Fruit fly (Drosophila melanogaster): ENCODE measurements around the gene Klc.
A peak's percentile ranks its signal among the peaks of the same experiment; 100 is the strongest.

Gene Klc

DNA sequence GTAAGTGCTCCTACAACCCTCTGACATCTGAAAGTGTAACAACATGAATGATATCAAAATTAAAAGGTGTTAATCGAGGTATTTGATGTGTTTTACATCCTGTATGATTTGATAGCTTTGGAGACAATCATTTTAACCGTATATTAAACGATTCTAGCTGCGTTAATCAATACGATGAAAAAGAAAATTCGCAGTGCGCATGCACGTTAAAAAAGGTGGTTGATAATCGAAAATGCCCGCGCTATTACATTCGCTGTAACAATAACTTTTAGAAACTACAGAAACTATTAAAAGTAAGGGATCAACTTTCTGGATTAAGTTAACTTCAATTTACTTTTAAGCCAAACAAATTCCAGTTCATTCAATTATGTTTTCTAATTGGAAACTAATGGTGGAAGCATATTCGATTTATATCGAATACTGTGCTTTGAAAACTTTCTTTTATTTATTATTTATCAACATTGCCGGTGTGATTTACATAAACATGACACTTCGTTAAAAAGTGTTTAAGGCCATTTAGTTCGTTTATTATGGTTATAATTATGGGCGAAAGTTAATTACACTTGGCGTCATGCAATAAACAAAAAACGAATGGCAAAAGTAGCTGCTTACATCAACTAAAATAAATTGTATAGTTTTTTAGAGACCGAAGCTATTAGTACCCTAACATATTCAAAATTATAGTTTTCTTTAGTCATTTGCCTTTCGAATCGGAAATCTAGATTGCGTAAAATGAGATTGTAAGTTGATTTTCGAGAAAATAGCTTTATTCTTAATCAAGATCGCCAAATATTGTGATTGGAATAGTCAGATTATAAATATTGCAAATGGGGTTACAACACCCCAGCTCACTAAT is 917 bp downstream of the Klc start:
- no peak for TF ChIP-seq CG17801 (GFP tag; optimal IDR thresholded peaks at IDR 0.05; ENCODE audit: partially characterized antibody)

DNA sequence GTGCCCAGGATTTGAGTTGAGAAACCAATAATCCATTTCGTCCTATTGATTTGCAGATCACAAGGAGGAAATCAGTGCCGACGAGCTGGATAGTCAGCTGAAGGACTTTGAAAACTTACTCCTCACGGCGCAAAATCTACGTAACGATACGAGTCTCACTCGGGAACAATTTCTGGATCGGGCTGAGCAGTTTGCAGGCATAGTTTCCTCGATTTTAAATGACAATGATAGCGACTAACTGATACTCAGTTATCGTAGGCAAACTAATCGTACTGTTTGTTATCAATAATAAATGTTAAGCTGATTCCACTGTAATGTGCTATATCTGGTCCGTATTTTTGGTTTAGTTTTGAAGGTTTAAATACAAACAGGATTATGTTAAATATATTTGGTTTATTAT is 3.6 kb downstream of the Klc start:
- TF ChIP-seq CG17801 (GFP tag; optimal IDR thresholded peaks at IDR 0.05; ENCODE audit: partially characterized antibody): no peak

DNA sequence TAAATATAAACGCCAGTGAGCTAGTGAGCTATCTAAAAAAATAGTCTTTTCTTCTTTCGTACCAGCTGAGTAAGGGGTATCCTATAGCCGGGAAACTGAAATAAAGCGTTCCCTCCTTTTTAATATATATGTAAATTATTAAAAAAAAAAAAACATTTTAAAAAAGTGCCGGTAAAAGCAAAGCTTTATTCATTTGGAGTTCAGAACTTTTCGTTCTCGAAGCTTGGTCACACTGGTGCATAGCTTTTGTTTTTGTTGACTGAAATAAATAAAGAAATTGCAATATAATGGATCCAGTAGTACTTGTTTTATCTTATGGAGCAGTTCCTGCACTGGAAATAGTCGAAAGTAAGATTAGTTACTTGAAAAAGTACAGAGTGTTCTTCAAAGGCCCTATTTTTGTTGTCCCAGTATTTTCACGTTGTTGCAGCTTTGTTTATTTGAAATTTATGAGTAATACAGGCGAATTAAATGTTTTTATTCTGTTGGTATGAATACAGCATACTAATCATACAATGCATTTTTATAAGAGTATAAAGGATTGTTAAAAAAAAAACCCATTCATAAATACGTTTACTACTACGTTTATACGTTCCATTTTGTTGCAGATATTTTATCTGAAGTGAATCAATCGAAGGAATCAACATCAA is 4.6 kb downstream of the Klc start, which contains the start of gene CG32109:
CG32109 (plus strand) TSS at position 224 of the 650 bp plus-strand sequence.
- peak; percentile 12 for TF ChIP-seq CG17801 (GFP tag; optimal IDR thresholded peaks at IDR 0.05; ENCODE audit: partially characterized antibody)

DNA sequence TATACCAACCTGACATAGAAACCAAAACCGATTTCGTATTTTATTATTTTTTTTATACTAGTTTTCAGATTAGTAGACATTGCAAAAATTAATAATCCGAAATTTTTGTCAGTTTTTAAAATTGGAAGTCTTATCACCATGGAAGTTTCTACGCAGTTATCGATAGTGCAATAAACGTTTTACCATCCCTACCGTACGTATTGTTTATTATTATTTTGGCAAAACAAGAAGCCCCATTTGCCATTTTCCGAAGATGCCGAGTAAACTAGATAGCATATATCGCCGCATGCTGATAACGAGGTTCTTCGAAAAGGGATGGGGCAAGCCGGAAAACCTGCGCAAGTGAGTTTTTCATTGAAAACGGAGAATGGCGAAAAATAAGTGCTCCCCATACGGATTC is 8.2 kb downstream of the Klc start, which contains the start of gene CG32112:
CG32112 (plus strand) TSS at position 111 of the 400 bp plus-strand sequence.
- peak; percentile 23 for TF ChIP-seq CG17801 (GFP tag; optimal IDR thresholded peaks at IDR 0.05; ENCODE audit: partially characterized antibody)

DNA sequence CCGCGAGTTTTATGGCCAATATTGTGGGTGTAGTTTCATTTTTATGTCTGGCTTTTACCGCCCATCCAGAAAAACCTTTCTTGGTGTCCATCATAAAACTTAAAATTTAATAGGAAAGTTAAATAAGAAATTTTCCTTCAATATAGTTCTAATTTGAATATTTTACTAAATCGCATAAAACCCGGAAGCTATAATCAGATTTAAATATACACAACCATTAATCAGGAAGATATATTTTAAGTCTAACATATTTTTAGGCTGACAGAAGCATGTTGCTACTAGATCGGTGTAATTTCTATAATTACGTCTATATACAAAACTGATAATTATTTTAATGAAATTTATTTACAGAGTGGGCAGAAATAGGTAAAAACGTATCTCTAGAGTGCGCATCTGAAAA is 14.1 kb downstream of the Klc start:
- TF ChIP-seq CG17801 (GFP tag; optimal IDR thresholded peaks at IDR 0.05; ENCODE audit: partially characterized antibody): no peak

DNA sequence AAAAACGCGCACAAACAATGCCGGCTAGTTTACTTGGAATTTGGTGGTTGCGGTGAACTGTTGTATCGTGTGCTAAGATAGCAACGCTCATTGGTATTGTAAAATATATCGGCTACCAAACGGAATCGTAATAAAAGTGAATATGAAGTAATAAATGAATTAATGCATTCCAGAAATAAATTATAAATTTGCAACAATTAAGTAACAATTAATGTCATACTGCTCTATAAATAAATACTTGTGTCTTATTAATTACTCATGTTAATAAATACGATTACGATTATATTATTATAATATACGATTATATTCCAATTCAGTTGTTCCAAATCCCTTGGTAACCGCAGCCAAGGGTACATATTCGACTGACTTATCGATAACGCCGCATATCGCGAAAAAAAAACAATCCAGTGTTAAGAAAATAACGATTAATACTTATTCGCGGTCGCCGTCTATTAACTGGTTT is 15.3 kb downstream of the Klc start, which contains the start of the genes SmD1 and Ptp69D:
SmD1 (minus strand) TSS at position 62 of the 463 bp plus-strand sequence.
Ptp69D (plus strand) TSS at position 396 of the 463 bp plus-strand sequence.
- TF ChIP-seq CG17801 (GFP tag; optimal IDR thresholded peaks at IDR 0.05; ENCODE audit: partially characterized antibody): no peak

DNA sequence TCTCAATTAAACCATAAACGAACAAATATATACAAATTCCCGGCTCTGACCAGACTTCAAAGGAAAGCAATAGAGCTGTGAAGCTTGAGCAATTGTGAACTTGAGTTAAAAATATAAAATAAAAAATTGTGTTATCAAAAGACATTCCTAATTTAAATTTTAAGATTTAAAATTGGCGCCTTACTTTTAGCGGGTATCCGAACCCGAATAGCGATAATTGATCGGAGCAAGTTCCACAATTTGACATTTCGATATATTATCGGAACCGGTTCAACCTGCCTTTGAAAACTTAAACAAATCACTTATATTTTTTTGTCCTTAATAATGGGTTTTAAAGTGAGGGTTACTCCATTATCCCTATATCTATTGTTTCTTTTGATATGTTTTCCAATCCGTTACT is 17.1 kb downstream of the Klc start:
- no peak for TF ChIP-seq CG17801 (GFP tag; optimal IDR thresholded peaks at IDR 0.05; ENCODE audit: partially characterized antibody)

DNA sequence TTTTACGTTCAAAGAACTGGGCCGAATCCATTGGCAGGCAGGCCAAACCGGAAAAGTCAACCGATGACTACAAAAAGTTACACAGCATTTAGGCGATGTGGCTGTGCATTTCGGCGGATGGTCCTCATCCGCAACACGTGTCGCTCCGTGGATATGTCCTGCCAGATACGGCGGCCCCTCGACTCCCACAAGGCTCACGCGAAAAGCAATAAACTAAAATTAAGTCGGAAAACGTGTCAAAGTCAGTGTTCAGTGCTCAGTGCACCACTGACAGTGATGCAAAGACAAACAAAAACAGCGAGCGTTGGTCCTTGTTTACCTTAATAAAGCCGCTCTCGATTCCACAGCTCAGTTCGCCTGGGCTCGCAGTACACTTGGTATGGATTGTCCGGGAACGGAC is 20.3 kb downstream of the Klc start:
- no peak for TF ChIP-seq CG17801 (GFP tag; optimal IDR thresholded peaks at IDR 0.05; ENCODE audit: partially characterized antibody)

DNA sequence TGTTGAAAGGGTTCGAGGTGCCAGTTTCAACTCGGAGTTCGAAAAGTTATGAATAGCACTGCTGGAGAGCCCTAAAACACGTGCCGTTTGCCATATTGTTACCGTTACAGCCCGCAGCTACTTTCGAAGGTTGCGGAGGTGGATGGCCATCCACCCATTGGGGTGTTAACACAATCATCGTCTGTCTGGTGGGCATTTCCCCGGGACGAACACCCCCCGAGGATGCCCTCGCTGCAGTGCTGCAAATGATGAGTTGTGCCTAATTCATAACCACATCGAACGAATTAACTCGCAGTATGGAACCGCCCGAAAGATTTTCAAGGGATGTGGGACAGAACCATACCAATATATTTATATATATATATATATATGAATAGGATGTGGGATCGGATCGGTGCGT is 22.6 kb downstream of the Klc start:
- TF ChIP-seq CG17801 (GFP tag; optimal IDR thresholded peaks at IDR 0.05; ENCODE audit: partially characterized antibody): no peak

DNA sequence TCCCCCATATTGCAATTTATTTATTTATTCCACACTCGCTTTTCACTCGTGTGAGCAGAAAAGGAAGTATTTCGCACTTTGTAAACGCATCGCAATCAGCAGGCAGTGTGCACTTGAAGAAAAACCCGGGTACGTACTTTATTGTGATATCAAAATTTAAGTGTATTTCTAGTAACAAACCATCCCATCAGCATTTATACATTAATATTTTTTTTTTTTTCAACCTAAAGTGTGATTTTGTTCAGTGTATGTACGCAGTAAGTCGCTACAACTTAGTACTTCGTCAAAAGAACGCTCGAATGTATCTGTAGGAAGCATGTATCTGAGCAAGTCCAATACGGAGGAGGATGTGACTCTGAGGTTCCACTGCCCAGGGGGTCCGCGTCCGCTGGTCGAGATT is 24.1 kb downstream of the Klc start:
- TF ChIP-seq CG17801 (GFP tag; optimal IDR thresholded peaks at IDR 0.05; ENCODE audit: partially characterized antibody): no peak

DNA sequence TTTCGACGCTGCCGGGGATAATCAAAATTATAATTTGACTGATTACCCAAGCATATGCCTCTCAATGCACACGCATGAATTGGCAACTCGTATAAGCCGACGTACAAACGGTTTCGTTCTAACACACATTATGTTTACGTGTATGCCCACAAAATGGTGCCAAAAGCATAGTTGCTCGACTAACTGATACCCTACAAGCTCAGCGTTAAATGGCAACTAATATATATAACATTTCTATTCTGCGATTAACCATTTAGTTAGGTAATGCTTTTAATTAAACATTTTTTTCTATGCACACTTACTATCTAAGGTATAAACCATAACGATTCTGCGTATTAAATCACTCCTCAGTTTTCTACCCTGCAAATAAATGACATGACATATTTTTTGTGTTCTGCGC is 29.2 kb downstream of the Klc start:
- TF ChIP-seq CG17801 (GFP tag; optimal IDR thresholded peaks at IDR 0.05; ENCODE audit: partially characterized antibody): no peak

DNA sequence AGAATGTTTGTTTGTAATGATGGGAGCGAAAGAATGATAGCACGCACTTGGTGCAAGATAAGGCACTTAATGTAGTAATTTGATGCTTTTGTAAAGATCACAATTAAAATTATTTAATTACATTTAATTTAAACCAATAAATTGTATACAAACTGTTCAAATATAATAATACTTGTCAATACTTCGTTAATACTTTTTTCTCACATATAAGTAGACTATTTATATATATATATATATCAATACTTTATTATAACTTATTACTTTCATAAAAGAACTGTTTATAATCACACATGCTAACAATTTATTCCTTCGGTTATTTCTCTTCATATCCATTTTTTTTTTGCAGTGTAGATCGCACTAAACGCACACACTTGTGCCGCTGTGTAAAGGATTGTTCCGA is 32.2 kb downstream of the Klc start:
- TF ChIP-seq CG17801 (GFP tag; optimal IDR thresholded peaks at IDR 0.05; ENCODE audit: partially characterized antibody): no peak

DNA sequence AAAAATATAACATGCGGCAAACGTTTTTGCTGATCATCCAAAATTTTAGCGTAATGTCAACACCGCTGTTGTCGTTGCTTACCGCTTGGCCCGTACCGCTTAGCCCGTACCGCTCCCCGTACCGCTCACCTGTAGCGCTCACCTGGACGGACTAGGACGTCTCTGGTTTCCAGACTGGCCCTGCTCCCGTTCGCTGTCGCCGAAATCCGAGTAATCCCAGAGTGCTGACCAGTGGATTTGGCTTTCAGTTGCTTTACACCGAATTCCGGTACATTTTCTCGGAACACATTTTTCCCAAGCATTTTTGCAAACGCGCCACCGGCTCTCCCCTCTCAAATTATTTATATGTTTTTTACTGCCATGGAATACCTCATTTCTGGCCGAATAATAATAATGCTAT is 33.2 kb downstream of the Klc start:
- TF ChIP-seq CG17801 (GFP tag; optimal IDR thresholded peaks at IDR 0.05; ENCODE audit: partially characterized antibody): no peak

DNA sequence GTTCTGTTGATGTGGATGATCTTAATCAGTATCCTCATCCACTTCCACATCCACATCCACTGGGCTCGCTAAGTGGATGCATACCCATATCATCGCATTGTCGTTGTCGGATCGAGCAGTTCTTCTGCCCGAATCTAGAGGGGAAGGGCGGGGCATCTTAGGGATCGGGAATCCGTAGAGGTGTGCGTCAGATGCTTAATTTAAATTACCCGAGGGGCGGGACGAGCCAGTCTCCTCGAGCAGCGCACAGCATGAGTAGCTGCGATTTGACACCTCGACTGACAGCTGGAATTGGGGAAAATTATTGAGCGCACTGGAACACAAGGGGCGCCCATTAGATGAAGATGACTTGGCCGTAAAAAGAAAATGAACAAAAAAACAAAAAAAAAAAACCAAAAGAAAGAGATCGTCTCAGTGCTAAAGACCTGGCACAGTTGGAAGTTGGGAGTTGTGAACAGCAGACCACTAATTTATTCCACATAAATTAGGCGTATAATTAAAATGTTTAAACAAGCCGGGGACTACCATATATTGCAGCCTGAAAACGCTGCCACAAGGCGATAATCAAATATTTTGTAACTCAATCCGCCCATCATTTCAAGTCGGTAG is 35.2 kb downstream of the Klc start:
- no peak for TF ChIP-seq CG17801 (GFP tag; optimal IDR thresholded peaks at IDR 0.05; ENCODE audit: partially characterized antibody)

DNA sequence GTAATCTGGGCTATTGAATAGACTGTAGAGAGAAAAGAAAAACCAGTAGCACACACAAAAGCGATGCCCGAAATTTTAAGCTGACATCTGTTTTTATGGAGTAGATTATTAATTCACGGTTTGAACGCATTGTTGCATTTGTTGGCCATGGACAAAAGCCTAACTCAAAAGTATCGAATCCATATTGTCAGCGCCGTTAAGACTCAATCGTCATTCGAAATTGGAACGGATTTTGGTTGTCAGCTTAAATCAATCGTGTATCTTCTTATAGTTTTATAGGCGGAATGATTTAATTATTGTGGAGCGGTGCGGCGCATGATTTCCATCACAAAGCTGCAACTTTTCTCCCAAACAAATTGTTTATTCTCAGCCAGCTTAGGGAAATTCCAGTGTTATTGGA is 38.4 kb downstream of the Klc start:
- TF ChIP-seq CG17801 (GFP tag; optimal IDR thresholded peaks at IDR 0.05; ENCODE audit: partially characterized antibody): no peak

DNA sequence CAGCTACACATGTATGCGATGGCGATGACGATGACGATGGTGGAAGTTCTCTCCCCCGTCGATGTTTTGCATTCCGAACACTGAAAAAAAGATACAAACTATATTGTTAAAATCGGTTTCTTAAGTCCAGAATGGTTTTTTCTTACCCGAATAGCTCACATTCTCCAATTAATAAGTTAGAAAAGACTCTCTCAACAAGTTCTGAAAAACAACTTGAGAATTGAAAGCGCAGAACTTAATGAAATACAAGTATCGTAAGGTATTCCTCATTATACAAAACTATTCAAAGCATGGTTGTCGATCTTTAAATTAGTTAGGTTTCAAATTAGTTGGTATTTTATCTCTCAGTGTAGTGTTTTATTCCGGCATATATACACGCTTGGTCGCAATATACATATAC is 43.4 kb downstream of the Klc start:
- TF ChIP-seq CG17801 (GFP tag; optimal IDR thresholded peaks at IDR 0.05; ENCODE audit: partially characterized antibody): no peak

Measured in ovary, adult (tissue).